Worm (Caenorhabditis elegans): ENCODE measurements around the gene ttr-28.

DNA sequence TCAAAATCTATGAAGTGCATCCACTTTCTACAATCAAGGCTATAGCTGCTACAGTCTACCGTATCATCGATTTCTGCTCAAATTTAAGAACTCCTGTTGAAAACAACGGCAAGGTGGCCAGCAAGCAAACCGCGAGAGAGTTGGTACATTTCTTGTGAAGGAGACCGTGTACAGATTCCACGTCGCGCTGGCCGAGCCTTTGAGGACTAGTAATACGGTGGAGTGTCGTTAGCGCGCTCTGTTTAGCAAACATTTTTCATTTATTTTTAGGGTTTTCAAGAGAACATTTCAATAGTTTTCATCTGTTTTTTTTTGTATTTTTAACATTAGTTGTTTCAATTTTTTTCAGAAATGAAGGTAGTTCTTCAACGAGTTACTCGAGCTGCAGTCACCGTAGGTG lies 47.3 kb upstream of the ttr-28 start, which contains the start of gene pqn-68:
- TF ChIP-seq Y55F3AM.14 (GFP tag; optimal IDR thresholded peaks at IDR 0.05), result no peak
- TF ChIP-seq nhr-10 (tag; optimal IDR thresholded peaks at IDR 0.05), result no peak
- no peak for TF ChIP-seq nhr-23 (tag; optimal IDR thresholded peaks at IDR 0.05)
- no peak for TF ChIP-seq egl-27 (tag; optimal IDR thresholded peaks at IDR 0.05)
- TF ChIP-seq ZK546.5 (tag; optimal IDR thresholded peaks at IDR 0.05), result no peak
- TF ChIP-seq nhr-11 (tag; optimal IDR thresholded peaks at IDR 0.05), result no peak
- TF ChIP-seq elt-1 (tag; optimal IDR thresholded peaks at IDR 0.05), result no peak
- TF ChIP-seq nhr-77 (tag; optimal IDR thresholded peaks at IDR 0.05), result no peak
- TF ChIP-seq ceh-82 (tag; optimal IDR thresholded peaks at IDR 0.05), result no peak
- no peak for TF ChIP-seq ama-1 (optimal IDR thresholded peaks at IDR 0.05)
- no peak for TF ChIP-seq blmp-1 (tag; optimal IDR thresholded peaks at IDR 0.05; ENCODE audit: insufficient read depth)
- no peak for TF ChIP-seq lin-13 (GFP tag; optimal IDR thresholded peaks at IDR 0.05)
- no peak for TF ChIP-seq unc-39 (tag; optimal IDR thresholded peaks at IDR 0.05)

Data from whole organism, L2 larva.